Worm (Caenorhabditis elegans): ENCODE data around the gene F54F2.7.

ce11 chrIII:8795595-8796141, 11.5 kb downstream of the F54F2.7 start:
- peak; percentile 96 for TF ChIP-seq him-1 (tag; optimal IDR thresholded peaks at IDR 0.05)
- TF ChIP-seq dao-5 (tag; optimal IDR thresholded peaks at IDR 0.05) = peak; percentile 46

Data from whole organism, L4/young adult.